Fruit fly (Drosophila melanogaster) whole organism, prepupa: ENCODE results near the gene CG15597.

ENCODE experiments used
- Blimp-1 ChIP-seq: fragments of 200-800 bp; sonication (Bioruptor generic); optimal IDR thresholded peaks from 3 replicates; lab custom pipeline; 2017; ENCODE audit warnings: missing biosample characterization, missing genetic modification characterization, mild to moderate bottlenecking, moderate library complexity, missing genetic modification reagents
- CG10631 ChIP-seq: fragments of 200-800 bp; sonication (Bioruptor generic); optimal IDR thresholded peaks from 2 replicates; lab custom pipeline; 2016; ENCODE audit warnings: missing biosample characterization, missing genetic modification characterization
- CG11902 ChIP-seq: fragments of 200-800 bp; sonication (Bioruptor generic); optimal IDR thresholded peaks from 3 replicates; lab custom pipeline; 2016; ENCODE audit warnings: missing biosample characterization, missing genetic modification characterization
- Eip93F ChIP-seq: fragments of 200-800 bp; sonication (Bioruptor generic); optimal IDR thresholded peaks from 2 replicates; lab custom pipeline; 2016; ENCODE audit warnings: missing biosample characterization, mild to moderate bottlenecking, missing genetic modification characterization
- Gug ChIP-seq: fragments of 200-800 bp; sonication (Bioruptor generic); IDR thresholded peaks from 2 replicates; pipeline ENCODE4 v1.3.6; 2022; ENCODE audit warnings: missing biosample characterization, missing genetic modification characterization
- achi ChIP-seq: fragments of 200-800 bp; sonication (Bioruptor generic); optimal IDR thresholded peaks from 3 replicates; lab custom pipeline; 2016; ENCODE audit warnings: missing biosample characterization, missing genetic modification characterization
- dac ChIP-seq: fragments of 200-800 bp; sonication (Bioruptor generic); optimal IDR thresholded peaks from 2 replicates; lab custom pipeline; 2017; ENCODE audit warnings: missing biosample characterization, mild to moderate bottlenecking, missing genetic modification characterization
- eg ChIP-seq: fragments of 200-800 bp; sonication (Bioruptor generic); IDR thresholded peaks from 3 replicates; pipeline ENCODE4 v1.3.6; 2022; ENCODE audit warnings: missing biosample characterization, missing genetic modification characterization
- fd59A ChIP-seq: fragments of 200-800 bp; sonication (Bioruptor generic); optimal IDR thresholded peaks from 2 replicates; lab custom pipeline; 2017; ENCODE audit warnings: missing biosample characterization, mild to moderate bottlenecking, missing genetic modification characterization, missing genetic modification reagents

dm6 chr3R:6297164-6297563, 12.2 kb upstream of the CG15597 start:
- TF ChIP-seq CG10631 (GFP tag; lab: Kevin White, UChicago) (no peak), Gug (GFP tag; lab: Robert Waterston, UW) (no peak), CG11902 (GFP tag; lab: Kevin White, UChicago) (no peak), Eip93F (GFP tag; lab: Kevin White, UChicago) (no peak), dac (GFP tag; lab: Kevin White, UChicago) (no peak), fd59A (GFP tag; lab: Kevin White, UChicago) (no peak), Blimp-1 (GFP tag; lab: Kevin White, UChicago) (no peak), eg (GFP tag; lab: Robert Waterston, UW) (no peak), achi (GFP tag; lab: Kevin White, UChicago) (no peak)
